Worm (Caenorhabditis elegans) whole organism, dauer: ENCODE results near the gene Y105C5A.508.
"Not testable (repeated sequence)": the region's sequence is repeated elsewhere in the genome, so short reads cannot be mapped to it uniquely, and the experiment has no call there.

Experiments used
- unc-62 ChIP-seq: sonication (generic microtip); optimal IDR thresholded peaks from 2 replicates; lab custom pipeline; 2017; ENCODE audit warnings: missing biosample characterization, missing genetic modification reagents, missing genetic modification characterization

Gene Y105C5A.508

ce11 chrIV:15583620-15584019, at the start of gene Y105C5A.508:
Gene Y105C5A.508, plus strand, starts transcription at chrIV:15583920.
- no peak for TF ChIP-seq unc-62 (GFP tag; lab: Kevin White, UChicago)

- TF ChIP-seq unc-62 (GFP tag; lab: Kevin White, UChicago): no peak
Measured at ce11 chrIV:15537338-15537737, 46.4 kb upstream of the Y105C5A.508 start.

- no peak for TF ChIP-seq unc-62 (GFP tag; lab: Kevin White, UChicago)
Measured at ce11 chrIV:15539447-15539994, 44.2 kb upstream of the Y105C5A.508 start, which contains the start of gene Y73F8A.35. Gene Y73F8A.35, minus strand, starts transcription at chrIV:15539944.

DNA sequence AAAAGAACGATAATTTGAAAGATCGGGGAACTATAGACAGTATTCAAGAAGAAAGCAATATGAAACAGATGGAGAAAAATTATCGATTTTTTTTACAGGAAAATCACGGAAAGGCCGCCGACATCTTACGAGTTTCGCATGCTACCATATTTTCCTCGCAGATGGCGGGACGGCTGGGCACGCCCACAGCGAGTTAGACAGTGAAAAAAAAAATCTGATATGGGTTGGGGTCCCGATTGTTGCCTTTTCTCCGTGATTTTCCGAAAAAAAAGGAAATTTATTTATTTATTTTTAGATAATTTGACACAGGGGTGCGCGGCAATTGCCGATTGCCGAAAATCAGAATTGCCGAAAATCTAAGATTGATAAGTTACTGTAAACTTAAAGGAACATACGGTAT, 28.9 kb upstream of the Y105C5A.508 start:
- no peak for TF ChIP-seq unc-62 (GFP tag; lab: Kevin White, UChicago)

ce11 chrIV:15559065-15559464, 24.7 kb upstream of the Y105C5A.508 start:
- no peak for TF ChIP-seq unc-62 (GFP tag; lab: Kevin White, UChicago)

DNA sequence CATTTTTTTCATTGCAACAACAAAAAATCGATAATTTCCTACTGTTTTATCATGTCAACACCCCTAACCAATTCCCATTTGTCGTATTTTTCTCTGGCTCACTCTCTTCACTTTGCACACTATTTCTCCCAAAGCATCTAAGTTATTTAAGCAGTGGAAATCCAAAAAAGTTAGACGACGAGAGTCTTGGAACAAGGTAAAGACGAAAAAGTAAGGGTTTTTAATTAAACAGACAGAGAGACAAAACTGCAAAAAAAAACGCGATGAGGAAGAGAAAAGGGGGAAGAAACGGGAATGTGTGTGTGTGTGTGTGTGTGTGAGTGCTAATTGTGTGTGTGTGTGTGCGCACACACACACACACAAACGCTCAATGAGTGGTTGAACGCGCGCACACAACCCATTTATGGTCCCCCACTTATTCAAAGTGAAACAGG, 22.5 kb upstream of the Y105C5A.508 start:
- TF ChIP-seq unc-62 (GFP tag; lab: Kevin White, UChicago): no peak

DNA sequence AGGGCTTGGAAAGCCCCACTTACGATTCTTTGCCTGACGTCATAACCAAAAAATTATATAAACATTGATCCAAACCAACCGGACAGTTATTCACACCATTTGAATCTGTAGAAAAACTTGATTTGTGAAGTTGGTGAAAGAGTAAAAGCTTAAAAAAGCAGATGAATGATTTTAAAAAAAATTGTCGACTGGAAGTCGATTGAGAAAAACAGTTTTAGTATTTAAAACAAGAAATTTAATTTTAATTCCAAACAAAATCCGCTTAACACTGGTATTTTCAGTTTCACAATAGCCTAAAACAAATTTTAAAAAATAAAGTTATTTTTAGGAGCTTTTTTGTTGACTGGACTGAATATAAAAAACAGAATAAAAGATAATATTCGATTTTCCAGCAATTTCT, 19.4 kb upstream of the Y105C5A.508 start, which contains the start of gene Y105C5A.1:
Gene Y105C5A.1 (minus strand): TSS at position 101 of the 400 bp plus-strand sequence.
- TF ChIP-seq unc-62 (GFP tag; lab: Kevin White, UChicago): no peak

- no peak for TF ChIP-seq unc-62 (GFP tag; lab: Kevin White, UChicago)
Measured at ce11 chrIV:15570770-15571169, 12.9 kb upstream of the Y105C5A.508 start.

- no peak for TF ChIP-seq unc-62 (GFP tag; lab: Kevin White, UChicago)
Measured at ce11 chrIV:15571652-15572051, 12.1 kb upstream of the Y105C5A.508 start.

DNA sequence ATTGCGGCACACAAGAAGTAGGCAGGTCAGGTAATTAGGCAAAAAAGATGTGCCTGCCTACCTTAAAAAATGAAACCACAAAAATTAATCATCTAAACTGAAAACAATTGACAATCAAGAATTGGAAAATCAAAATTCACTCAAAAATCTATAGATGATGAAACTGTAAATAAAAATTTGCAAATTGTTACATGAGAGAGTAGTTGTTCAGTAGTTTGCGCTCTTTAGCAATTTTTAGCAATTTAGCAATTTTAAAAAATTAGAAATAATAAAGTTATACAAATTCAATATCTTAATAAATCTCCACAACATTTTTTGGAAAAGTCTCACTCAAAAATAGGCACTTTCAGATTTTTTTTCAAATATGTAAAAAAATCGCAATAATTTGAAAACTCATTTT, 11.6 kb upstream of the Y105C5A.508 start:
- TF ChIP-seq unc-62 (GFP tag; lab: Kevin White, UChicago): no peak

ce11 chrIV:15573863-15574262, 9.9 kb upstream of the Y105C5A.508 start:
- TF ChIP-seq unc-62 (GFP tag; lab: Kevin White, UChicago): no peak

DNA sequence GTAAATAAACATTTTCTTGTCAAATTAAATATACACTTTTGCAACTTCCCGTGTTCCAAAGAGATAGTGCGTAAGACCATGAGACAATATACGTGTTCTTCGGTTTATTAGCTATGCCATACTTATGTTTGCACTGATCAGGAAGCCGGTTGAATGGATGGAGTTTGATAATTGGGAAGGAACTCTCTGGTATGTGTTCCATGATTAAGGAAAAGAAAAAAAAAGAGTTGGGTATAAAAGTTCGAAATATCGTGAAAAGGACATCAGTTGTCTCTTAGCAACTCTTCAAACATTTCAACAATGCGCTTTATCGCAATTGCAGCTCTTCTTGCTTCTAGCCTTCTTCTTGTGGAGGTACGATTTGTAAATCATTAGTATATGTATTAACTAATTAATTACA, 4.9 kb upstream of the Y105C5A.508 start, which contains the start of gene pqn-76:
Gene pqn-76 (plus strand): TSS at position 301 of the 400 bp plus-strand sequence.
- TF ChIP-seq unc-62 (GFP tag; lab: Kevin White, UChicago): not testable (repeated sequence)

DNA sequence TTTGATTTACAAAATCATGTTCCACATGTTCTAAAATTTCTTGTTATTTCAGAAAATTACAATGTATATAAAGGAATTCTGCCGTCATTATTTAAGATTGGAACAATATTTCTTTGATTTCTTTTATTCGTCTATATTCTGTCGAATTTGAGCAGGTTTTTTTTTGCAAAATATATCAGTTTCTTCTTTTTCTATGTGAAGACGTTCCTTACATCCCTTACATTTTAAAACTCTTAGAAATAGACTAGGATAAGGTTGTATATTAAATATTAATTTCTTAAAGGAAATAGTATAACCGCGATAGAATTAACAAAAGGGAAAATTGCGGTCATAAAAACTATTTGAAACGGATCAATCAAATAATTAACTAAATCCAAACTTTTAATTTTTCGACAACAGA, 5.2 kb downstream of the Y105C5A.508 start:
- no peak for TF ChIP-seq unc-62 (GFP tag; lab: Kevin White, UChicago)

ce11 chrIV:15590397-15590796, 6.7 kb downstream of the Y105C5A.508 start, which contains the start of gene abu-5:
Gene abu-5, plus strand, starts transcription at chrIV:15590697.
- not testable (repeated sequence) for TF ChIP-seq unc-62 (GFP tag; lab: Kevin White, UChicago)

ce11 chrIV:15591975-15592374, 8.3 kb downstream of the Y105C5A.508 start:
- no peak for TF ChIP-seq unc-62 (GFP tag; lab: Kevin White, UChicago)

- no peak for TF ChIP-seq unc-62 (GFP tag; lab: Kevin White, UChicago)
Measured at ce11 chrIV:15593078-15593477, 9.4 kb downstream of the Y105C5A.508 start.

DNA sequence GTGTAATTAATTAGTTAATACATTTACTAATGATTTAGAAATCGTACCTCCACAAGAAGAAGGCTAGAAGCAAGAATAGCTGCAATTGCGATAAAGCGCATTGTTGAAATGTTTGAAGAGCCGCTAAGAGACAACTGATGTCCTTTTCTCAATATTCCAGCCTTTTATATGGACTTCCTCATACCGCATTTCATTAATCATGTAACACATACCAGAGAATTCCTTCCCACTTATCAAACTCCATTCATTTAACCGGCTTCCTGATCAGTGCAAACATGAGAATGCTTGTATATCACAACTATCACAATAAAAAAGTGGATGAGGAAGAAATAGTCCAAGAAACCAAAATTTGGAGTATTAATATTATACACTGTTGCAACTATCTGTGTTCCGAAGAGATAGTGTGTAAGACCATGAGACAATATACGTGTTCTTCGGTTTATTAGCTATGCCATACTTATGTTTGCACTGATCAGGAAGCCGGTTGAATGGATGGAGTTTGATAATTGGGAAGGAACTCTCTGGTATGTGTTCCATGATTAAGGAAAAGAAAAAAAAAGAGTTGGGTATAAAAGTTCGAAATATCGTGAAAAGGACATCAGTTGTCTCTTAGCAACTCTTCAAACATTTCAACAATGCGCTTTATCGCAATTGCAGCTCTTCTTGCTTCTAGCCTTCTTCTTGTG, 11.4 kb downstream of the Y105C5A.508 start, which contains the start of the genes pqn-78 and pqn-79:
Gene pqn-78 (minus strand): TSS at position 101 of the 686 bp plus-strand sequence.
Gene pqn-79 (plus strand): TSS at position 636 of the 686 bp plus-strand sequence.
- TF ChIP-seq unc-62 (GFP tag; lab: Kevin White, UChicago): not testable (repeated sequence)
